Worm (Caenorhabditis elegans) whole organism, L1 larva: ENCODE data around the gene gur-5.

Experiments
- efl-3 ChIP-seq: fragments of 200-800 bp; sonication (Bioruptor generic); optimal IDR thresholded peaks from 2 replicates; lab custom pipeline; 2018; ENCODE audit warnings: mild to moderate bottlenecking, missing genetic modification characterization, missing compliant biosample characterization
- nhr-12 ChIP-seq: sonication (generic microtip); optimal IDR thresholded peaks from 2 replicates; lab custom pipeline; 2017; ENCODE audit warnings: missing biosample characterization, missing genetic modification characterization
- snu-23 ChIP-seq: sonication (generic microtip); optimal IDR thresholded peaks from 2 replicates; lab custom pipeline; 2016; ENCODE audit warnings: missing genetic modification characterization, missing compliant biosample characterization
- tbx-2 ChIP-seq: sonication (generic microtip); optimal IDR thresholded peaks from 2 replicates; lab custom pipeline; 2016; ENCODE audit warnings: missing genetic modification characterization, missing compliant biosample characterization
- unc-62 ChIP-seq: fragments of 150-350 bp; optimal IDR thresholded peaks from 2 replicates; lab custom pipeline; 2014; ENCODE audit warnings: missing biosample characterization, missing genetic modification reagents, missing genetic modification characterization

- TF ChIP-seq nhr-12 (tag; lab: Kevin White, UChicago) (no peak), unc-62 (GFP tag; lab: Kevin White, UChicago) (no peak), efl-3 (GFP tag; lab: Kevin White, UChicago) (no peak), tbx-2 (no peak), snu-23 (GFP tag; lab: Kevin White, UChicago) (no peak)
Observed at ce11 chrII:5309720-5310119, 24.6 kb downstream of the gur-5 start.
